4 fruit fly cellular contexts compared by ENCODE assay signal in the genomic region with DNA sequence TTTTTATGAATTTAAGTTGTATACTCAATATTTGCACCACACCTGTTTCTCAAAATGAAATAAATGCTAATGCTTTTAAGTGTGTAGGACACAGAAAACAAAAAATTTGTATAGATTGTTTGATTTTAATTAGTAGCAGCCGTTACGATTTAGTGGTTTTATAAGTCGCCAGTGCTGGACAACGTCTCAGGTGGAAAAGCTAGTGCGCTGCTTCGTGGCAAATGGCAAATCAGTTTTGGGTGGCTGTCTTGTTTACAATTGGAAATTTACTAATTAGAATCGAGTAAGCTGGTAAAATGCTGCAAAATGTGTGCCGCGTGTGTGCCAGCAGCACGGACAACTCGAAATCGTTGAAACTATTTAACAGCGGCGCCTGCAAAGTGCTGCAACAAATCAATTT.
TF ChIP-seq lines count a peak whose summit lies in the region.

A gene (plus strand): TSS at position 223 of the 400 bp plus-strand sequence.

- TF ChIP-seq CTCF in whole organism, embryonic (GFP tag; optimal IDR thresholded peaks at IDR 0.05; lab: Kevin White, UChicago): no peak

TF ChIP-seq in whole organism, adult, 20 proteins besides CTCF, POLR2A, EP300 and RAD21:
- TF ChIP-seq cic (GFP tag; optimal IDR thresholded peaks at IDR 0.05; lab: Kevin White, UChicago) (no peak), CG7101 (tag; optimal IDR thresholded peaks at IDR 0.05; lab: Kevin White, UChicago) (peak; percentile 25), Mnt (GFP tag; optimal IDR thresholded peaks at IDR 0.05; lab: Kevin White, UChicago) (peak; percentile 19)

TF ChIP-seq in whole organism, embryonic, 481 proteins besides CTCF, POLR2A, EP300 and RAD21 (continues in another document):
- no peak for TF ChIP-seq lov (optimal IDR thresholded peaks at IDR 0.05; lab: Kevin White, UChicago)
- no peak for TF ChIP-seq lov (GFP tag; IDR thresholded peaks at IDR 0.05; lab: Robert Waterston, UW)
- TF ChIP-seq Med (GFP tag; lab: Kevin White, UChicago): peak; percentile 84
- no peak for TF ChIP-seq CG12659 (GFP tag; optimal IDR thresholded peaks at IDR 0.05; lab: Kevin White, UChicago)
- peak; percentile 54 for TF ChIP-seq stwl (tag; optimal IDR thresholded peaks at IDR 0.05; lab: Kevin White, UChicago)
- 0 out of 2 replicates have a peak, but pooled peaks have one; percentile 6 for TF ChIP-seq Bgb (GFP tag; IDR thresholded peaks at IDR 0.05; lab: Robert Waterston, UW; ENCODE audit: partially characterized antibody)
- TF ChIP-seq CG7786 (GFP tag; optimal IDR thresholded peaks at IDR 0.05; lab: Kevin White, UChicago): no peak
- peak; percentile 68 for TF ChIP-seq E2f2 (GFP tag; IDR thresholded peaks at IDR 0.05; lab: Robert Waterston, UW)
- no peak for TF ChIP-seq C15 (GFP tag; IDR thresholded peaks at IDR 0.05; lab: Robert Waterston, UW)
- TF ChIP-seq CG2120 (GFP tag; optimal IDR thresholded peaks at IDR 0.05; lab: Kevin White, UChicago): peak; percentile 6
- TF ChIP-seq CG14441 (GFP tag; IDR thresholded peaks at IDR 0.05; lab: Robert Waterston, UW): no peak
- peak; percentile 35 for TF ChIP-seq Ets97D (GFP tag; optimal IDR thresholded peaks at IDR 0.05; lab: Kevin White, UChicago)
- TF ChIP-seq NC2β (GFP tag; optimal IDR thresholded peaks at IDR 0.05; lab: Kevin White, UChicago): no peak
- no peak for TF ChIP-seq eyg (GFP tag; optimal IDR thresholded peaks at IDR 0.05; lab: Kevin White, UChicago)
- TF ChIP-seq nmo (GFP tag; optimal IDR thresholded peaks at IDR 0.05; lab: Kevin White, UChicago): no peak
- TF ChIP-seq fd64A (GFP tag; optimal IDR thresholded peaks at IDR 0.05; lab: Kevin White, UChicago): no peak
- no peak for TF ChIP-seq CG17612 (GFP tag; IDR thresholded peaks at IDR 0.05; lab: Robert Waterston, UW)
- TF ChIP-seq Ets65A (GFP tag; lab: Kevin White, UChicago): peak; percentile 24
- peak; percentile 44 for TF ChIP-seq pzg (GFP tag; optimal IDR thresholded peaks at IDR 0.05; lab: Kevin White, UChicago)
- TF ChIP-seq CG9437 (GFP tag; optimal IDR thresholded peaks at IDR 0.05; lab: Kevin White, UChicago): no peak
- TF ChIP-seq Rfx (GFP tag; IDR thresholded peaks at IDR 0.05; lab: Robert Waterston, UW): 0 out of 2 replicates have a peak, but pooled peaks have one; percentile 15
- TF ChIP-seq Myb (GFP tag; optimal IDR thresholded peaks at IDR 0.05; lab: Kevin White, UChicago): peak; percentile 93
- no peak for TF ChIP-seq CG6683 (GFP tag; optimal IDR thresholded peaks at IDR 0.05; lab: Kevin White, UChicago)
- peak; percentile 8 for TF ChIP-seq MESR4 (GFP tag; optimal IDR thresholded peaks at IDR 0.05; lab: Kevin White, UChicago)
- TF ChIP-seq CG12299 (tag; optimal IDR thresholded peaks at IDR 0.05; lab: Kevin White, UChicago): no peak
- TF ChIP-seq Pdp1 (GFP tag; optimal IDR thresholded peaks at IDR 0.05; lab: Kevin White, UChicago): peak in 1 of 2 experiments; percentile 94
- peak; percentile 7 for TF ChIP-seq gfzf (GFP tag; optimal IDR thresholded peaks at IDR 0.05; lab: Kevin White, UChicago)
- peak; percentile 34; the same call in 1 of the 2 replicates for TF ChIP-seq vvl (GFP tag; IDR thresholded peaks at IDR 0.05; lab: Robert Waterston, UW)

TF ChIP-seq in whole organism, prepupa, 60 proteins besides CTCF, POLR2A, EP300 and RAD21:
- TF ChIP-seq vri (GFP tag; optimal IDR thresholded peaks at IDR 0.05; lab: Kevin White, UChicago) (no peak), esn (GFP tag; optimal IDR thresholded peaks at IDR 0.05; lab: Kevin White, UChicago) (peak; percentile 25)

TF ChIP-seq in whole organism, wandering third instar larva, 38 proteins besides CTCF, POLR2A, EP300 and RAD21:
- TF ChIP-seq OdsH (GFP tag; optimal IDR thresholded peaks at IDR 0.05; lab: Kevin White, UChicago) (peak; percentile 1), Hr83 (GFP tag; optimal IDR thresholded peaks at IDR 0.05; lab: Kevin White, UChicago; ENCODE audit: poor library complexity, severe bottlenecking) (peak; percentile 79), fru (GFP tag; optimal IDR thresholded peaks at IDR 0.05; lab: Kevin White, UChicago) (no peak), Abd-B (GFP tag; optimal IDR thresholded peaks at IDR 0.05; lab: Kevin White, UChicago) (no peak), Vsx2 (GFP tag; optimal IDR thresholded peaks at IDR 0.05; lab: Kevin White, UChicago; ENCODE audit: partially characterized antibody) (no peak), Rel (GFP tag; optimal IDR thresholded peaks at IDR 0.05; lab: Kevin White, UChicago) (no peak), Rel (tag; optimal IDR thresholded peaks at IDR 0.05; lab: Kevin White, UChicago) (peak; percentile 97), pan (optimal IDR thresholded peaks at IDR 0.05; lab: Kevin White, UChicago) (no peak), ey (GFP tag; optimal IDR thresholded peaks at IDR 0.05; lab: Kevin White, UChicago) (peak; percentile 18), woc (GFP tag; optimal IDR thresholded peaks at IDR 0.05; lab: Kevin White, UChicago) (no peak), foxo (GFP tag; optimal IDR thresholded peaks at IDR 0.05; lab: Kevin White, UChicago) (no peak)
